Worm (Caenorhabditis elegans) whole organism, young adult: ENCODE results near the gene cdk-1.
A peak's percentile ranks its signal among the peaks of the same experiment; 100 is the strongest.

Source experiments
- B0336.3 ChIP-seq: fragments of 200-800 bp; sonication (Bioruptor generic); IDR thresholded peaks from 2 replicates; pipeline ENCODE4 v1.3.6; 2022; ENCODE audit warnings: missing genetic modification characterization, missing compliant biosample characterization
- C17E4.6 ChIP-seq: fragments of 200-800 bp; sonication (Bioruptor generic); IDR thresholded peaks from 2 replicates; pipeline ENCODE4 v1.3.6; 2022; ENCODE audit warnings: missing genetic modification reagents, missing genetic modification characterization, missing compliant biosample characterization
- F23B12.7 ChIP-seq: sonication (generic microtip); optimal IDR thresholded peaks from 2 replicates; lab custom pipeline; 2017; ENCODE audit warnings: missing genetic modification characterization, mild to moderate bottlenecking, missing compliant biosample characterization, antibody characterized with exemption, moderate library complexity; ENCODE audit not compliant: insufficient read depth
- F37B4.10 ChIP-seq: fragments of 200-800 bp; sonication (Bioruptor generic); IDR thresholded peaks from 2 replicates; pipeline ENCODE4 v1.3.6; 2022; ENCODE audit warnings: missing genetic modification characterization, missing compliant biosample characterization
- F39B2.1 ChIP-seq: fragments of 200-800 bp; sonication (Bioruptor generic); IDR thresholded peaks from 2 replicates; pipeline ENCODE4 v1.3.6; 2022; ENCODE audit warnings: missing genetic modification reagents, missing genetic modification characterization, missing compliant biosample characterization
- F55B11.4 ChIP-seq: sonication (generic microtip); optimal IDR thresholded peaks from 2 replicates; lab custom pipeline; 2016; ENCODE audit warnings: missing compliant biosample characterization, missing genetic modification characterization, borderline replicate concordance; ENCODE audit not compliant: insufficient read depth
- K11D2.4 ChIP-seq: fragments of 200-800 bp; sonication (Bioruptor generic); IDR thresholded peaks from 2 replicates; pipeline ENCODE4 v1.3.6; 2022; ENCODE audit warnings: missing genetic modification reagents, missing genetic modification characterization, missing compliant biosample characterization
- T26A5.8 ChIP-seq: sonication (generic microtip); optimal IDR thresholded peaks from 2 replicates; lab custom pipeline; 2016; ENCODE audit warnings: missing genetic modification characterization, missing compliant biosample characterization
- Y56A3A.18 ChIP-seq: fragments of 200-800 bp; sonication (Bioruptor generic); IDR thresholded peaks from 2 replicates; pipeline ENCODE4 v1.3.6; 2022; ENCODE audit warnings: missing genetic modification reagents, missing genetic modification characterization, missing compliant biosample characterization
- Y79H2A.3 ChIP-seq: fragments of 200-800 bp; sonication (Bioruptor generic); conservative IDR thresholded peaks from 2 replicates; pipeline ENCODE4 v1.3.6; 2022; ENCODE audit warnings: missing genetic modification reagents, missing genetic modification characterization, missing compliant biosample characterization
- ZK185.1 ChIP-seq: sonication (generic microtip); optimal IDR thresholded peaks from 2 replicates; lab custom pipeline; 2016; ENCODE audit warnings: mild to moderate bottlenecking, missing genetic modification characterization, missing compliant biosample characterization; ENCODE audit not compliant: poor library complexity, severe bottlenecking
- akir-1 ChIP-seq: fragments of 200-800 bp; sonication (Bioruptor generic); optimal IDR thresholded peaks from 2 replicates; lab custom pipeline; 2018; ENCODE audit warnings: mild to moderate bottlenecking, missing genetic modification characterization, moderate library complexity, missing compliant biosample characterization
- ama-1 ChIP-seq, 3 experiments: fragments of 150-350 bp in 1 of 3; sonication (generic microtip) in 2 of 3; optimal IDR thresholded peaks; 2 replicates each; lab custom pipeline; 2014 to 2018; ENCODE audit warnings: missing biosample characterization in 2 of 3, missing genetic modification characterization in 2 of 3, missing genetic modification reagents in 2 of 3
- aptf-3 ChIP-seq: fragments of 200-800 bp; sonication (Bioruptor generic); IDR thresholded peaks from 2 replicates; pipeline ENCODE4 v1.3.6; 2022; ENCODE audit warnings: missing genetic modification characterization, missing compliant biosample characterization
- cebp-1 ChIP-seq, 2 experiments: fragments of 200-800 bp in 1 of 2; sonication (Bioruptor generic) in 1 of 2; sonication (generic microtip) in 1 of 2; IDR thresholded peaks in 1 of 2; optimal IDR thresholded peaks in 1 of 2; 2 replicates each; pipeline versions ENCODE4 v1.3.6 to Lab custom; 2017 to 2022; ENCODE audit warnings: missing compliant biosample characterization in 2 of 2, missing genetic modification characterization in 2 of 2, mild to moderate bottlenecking in 1 of 2, missing genetic modification reagents in 1 of 2, moderate library complexity in 1 of 2
- cebp-2 ChIP-seq: fragments of 200-800 bp; sonication (Bioruptor generic); IDR thresholded peaks from 2 replicates; pipeline ENCODE4 v1.3.6; 2022; ENCODE audit warnings: missing genetic modification characterization, missing compliant biosample characterization
- ceh-27 ChIP-seq: fragments of 200-800 bp; sonication (Bioruptor generic); optimal IDR thresholded peaks from 2 replicates; lab custom pipeline; 2018; ENCODE audit warnings: mild to moderate bottlenecking, missing genetic modification characterization, moderate library complexity, missing compliant biosample characterization
- ceh-58 ChIP-seq: fragments of 200-800 bp; sonication (Bioruptor generic); IDR thresholded peaks from 2 replicates; pipeline ENCODE4 v1.3.6; 2022; ENCODE audit warnings: missing genetic modification characterization, missing compliant biosample characterization
- ceh-79 ChIP-seq: sonication (generic microtip); optimal IDR thresholded peaks from 2 replicates; lab custom pipeline; 2017; ENCODE audit warnings: mild to moderate bottlenecking, missing genetic modification characterization, missing compliant biosample characterization
- die-1 ChIP-seq: sonication (generic microtip); optimal IDR thresholded peaks from 2 replicates; lab custom pipeline; 2016; ENCODE audit warnings: missing genotype, mild to moderate bottlenecking, missing genetic modification characterization, missing compliant biosample characterization
- dox-1 ChIP-seq: fragments of 200-800 bp; sonication (Bioruptor generic); IDR thresholded peaks from 2 replicates; pipeline ENCODE4 v1.3.6; 2022; ENCODE audit warnings: missing genetic modification reagents, missing genetic modification characterization, missing compliant biosample characterization
- dpl-1 ChIP-seq: fragments of 150-350 bp; optimal IDR thresholded peaks from 2 replicates; lab custom pipeline; 2014; ENCODE audit warnings: missing biosample characterization, missing genetic modification reagents, missing genetic modification characterization
- egl-18 ChIP-seq: fragments of 200-800 bp; sonication (Bioruptor generic); IDR thresholded peaks from 2 replicates; pipeline ENCODE4 v1.3.6; 2022; ENCODE audit warnings: missing genetic modification reagents, missing genetic modification characterization, missing compliant biosample characterization
- ekl-4 ChIP-seq: fragments of 200-800 bp; sonication (Bioruptor generic); IDR thresholded peaks from 2 replicates; pipeline ENCODE4 v1.3.6; 2022; ENCODE audit warnings: missing genetic modification reagents, missing genetic modification characterization, missing compliant biosample characterization
- ets-4 ChIP-seq: fragments of 200-800 bp; sonication (Bioruptor generic); optimal IDR thresholded peaks from 2 replicates; lab custom pipeline; 2018; ENCODE audit warnings: mild to moderate bottlenecking, missing genetic modification characterization, missing compliant biosample characterization
- fkh-3 ChIP-seq: sonication (generic microtip); optimal IDR thresholded peaks from 2 replicates; lab custom pipeline; 2016; ENCODE audit warnings: mild to moderate bottlenecking, missing genetic modification characterization, missing compliant biosample characterization
- hlh-26 ChIP-seq: fragments of 200-800 bp; sonication (Bioruptor generic); conservative IDR thresholded peaks from 2 replicates; pipeline ENCODE4 v1.3.6; 2022; ENCODE audit warnings: missing genetic modification reagents, missing genetic modification characterization, missing compliant biosample characterization
- hmg-1.2 ChIP-seq: fragments of 200-800 bp; sonication (Bioruptor generic); IDR thresholded peaks from 2 replicates; pipeline ENCODE4 v1.3.6; 2022; ENCODE audit warnings: missing genetic modification reagents, missing genetic modification characterization, missing compliant biosample characterization
- hsf-1 ChIP-seq: fragments of 200-800 bp; sonication (Bioruptor generic); IDR thresholded peaks from 2 replicates; pipeline ENCODE4 v1.3.6; 2022; ENCODE audit warnings: missing genetic modification reagents, missing genetic modification characterization, missing compliant biosample characterization
- let-526 ChIP-seq: fragments of 200-800 bp; sonication (Bioruptor generic); IDR thresholded peaks from 2 replicates; pipeline ENCODE4 v1.3.6; 2022; ENCODE audit warnings: missing genetic modification reagents, missing genetic modification characterization, missing compliant biosample characterization
- lin-54 ChIP-seq: fragments of 200-800 bp; sonication (Bioruptor generic); optimal IDR thresholded peaks from 2 replicates; lab custom pipeline; 2018; ENCODE audit warnings: mild to moderate bottlenecking, missing genetic modification characterization, missing compliant biosample characterization
- nfya-1 ChIP-seq: sonication (generic microtip); optimal IDR thresholded peaks from 2 replicates; lab custom pipeline; 2017; ENCODE audit warnings: antibody characterized with exemption, missing compliant biosample characterization, missing genetic modification characterization, borderline replicate concordance; ENCODE audit not compliant: insufficient read depth
- nfyb-1 ChIP-seq: fragments of 200-800 bp; sonication (Bioruptor generic); IDR thresholded peaks from 2 replicates; pipeline ENCODE4 v1.3.6; 2022; ENCODE audit warnings: missing genetic modification reagents, missing genetic modification characterization, missing compliant biosample characterization
- nhr-80 ChIP-seq: sonication (generic microtip); optimal IDR thresholded peaks from 2 replicates; lab custom pipeline; 2016; ENCODE audit warnings: missing genetic modification characterization, missing compliant biosample characterization
- pha-4 ChIP-seq: fragments of 150-350 bp; sonication (generic microtip); optimal IDR thresholded peaks from 2 replicates; lab custom pipeline; 2014; ENCODE audit warnings: missing biosample characterization, missing genetic modification reagents, missing genetic modification characterization
- rcor-1 ChIP-seq: fragments of 200-800 bp; sonication (Bioruptor generic); IDR thresholded peaks from 2 replicates; pipeline ENCODE4 v1.3.6; 2022; ENCODE audit warnings: missing genetic modification reagents, missing genetic modification characterization, missing compliant biosample characterization
- rec-8 ChIP-seq, 2 experiments: sonication (generic microtip); optimal IDR thresholded peaks; 2 replicates each; lab custom pipeline; 2016; ENCODE audit warnings: mild to moderate bottlenecking in 2 of 2, missing genetic modification characterization in 2 of 2, missing genetic modification reagents in 2 of 2, missing genotype in 2 of 2, missing biosample characterization in 1 of 2, missing compliant biosample characterization in 1 of 2, moderate library complexity in 1 of 2
- snpc-4 ChIP-seq, 5 experiments: fragments of 150-350 bp in 1 of 5; sonication (generic microtip) in 4 of 5; optimal IDR thresholded peaks; 2 replicates each; lab custom pipeline; 2014 to 2018; ENCODE audit warnings: missing genetic modification characterization in 5 of 5, missing biosample characterization in 3 of 5, antibody characterized with exemption in 2 of 5, mild to moderate bottlenecking in 2 of 5, missing compliant biosample characterization in 2 of 5, missing genotype in 2 of 5, moderate library complexity in 2 of 5, missing genetic modification reagents in 1 of 5
- somi-1 ChIP-seq: fragments of 200-800 bp; sonication (Bioruptor generic); optimal IDR thresholded peaks from 2 replicates; lab custom pipeline; 2018; ENCODE audit warnings: mild to moderate bottlenecking, missing genetic modification characterization, missing compliant biosample characterization
- tbp1 ChIP-seq: fragments of 200-800 bp; sonication (Bioruptor generic); optimal IDR thresholded peaks from 2 replicates; lab custom pipeline; 2018; ENCODE audit warnings: mild to moderate bottlenecking, missing genetic modification characterization, missing compliant biosample characterization
- xnd-1 ChIP-seq: sonication (generic microtip); optimal IDR thresholded peaks from 2 replicates; lab custom pipeline; 2016; ENCODE audit warnings: missing genotype, missing genetic modification reagents, missing genetic modification characterization, missing compliant biosample characterization
- zfh-2 ChIP-seq: fragments of 200-800 bp; sonication (Bioruptor generic); conservative IDR thresholded peaks from 2 replicates; pipeline ENCODE4 v1.3.6; 2022; ENCODE audit warnings: missing genetic modification reagents, missing genetic modification characterization, missing compliant biosample characterization
- ztf-25 ChIP-seq: fragments of 200-800 bp; sonication (Bioruptor generic); IDR thresholded peaks from 2 replicates; pipeline ENCODE4 v1.3.6; 2022; ENCODE audit warnings: missing genetic modification reagents, missing genetic modification characterization, missing compliant biosample characterization
- ztf-26 ChIP-seq: sonication (generic microtip); optimal IDR thresholded peaks from 2 replicates; lab custom pipeline; 2017; ENCODE audit warnings: missing genetic modification characterization, missing compliant biosample characterization
- ztf-6 ChIP-seq: fragments of 200-800 bp; sonication (Bioruptor generic); IDR thresholded peaks from 2 replicates; pipeline ENCODE4 v1.3.6; 2022; ENCODE audit warnings: missing genetic modification reagents, missing genetic modification characterization, missing compliant biosample characterization

Gene cdk-1

DNA sequence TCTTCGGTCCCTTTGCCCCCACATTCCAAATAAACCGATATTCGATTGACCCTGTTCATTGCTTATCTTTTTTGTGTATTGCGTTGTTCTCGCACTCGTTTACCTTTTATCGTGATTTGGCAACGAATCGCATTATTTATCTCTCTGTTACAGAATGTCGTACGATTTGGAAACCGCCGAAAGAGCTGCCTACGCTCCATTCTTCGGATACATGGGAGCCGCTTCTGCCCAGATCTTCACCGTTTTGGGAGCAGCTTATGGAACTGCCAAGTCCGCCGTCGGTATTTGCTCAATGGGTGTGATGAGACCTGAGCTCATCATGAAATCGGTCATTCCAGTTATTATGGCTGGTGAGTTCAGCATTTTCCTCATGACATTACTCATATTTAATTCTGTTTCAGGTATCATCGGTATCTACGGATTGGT, 34.8 kb downstream of the cdk-1 start, which contains the start of gene vha-2 (continued):
- TF ChIP-seq akir-1 (peak; percentile 30), hsf-1 (GFP tag; lab: Robert Waterston, UW) (peak; percentile 76), F39B2.1 (no peak), xnd-1 (tag; lab: Kevin White, UChicago) (no peak), K11D2.4 (no peak), nfya-1 (tag; lab: Kevin White, UChicago) (no peak), let-526 (GFP tag; lab: Robert Waterston, UW) (no peak), snpc-4 (GFP tag; optimal IDR thresholded peaks at IDR 0.05; lab: Kevin White, UChicago) (no peak), snpc-4 (tag; optimal IDR thresholded peaks at IDR 0.05; lab: Kevin White, UChicago) (peak in 1 of 4 experiments; percentile 29), rec-8 (tag; optimal IDR thresholded peaks at IDR 0.05; lab: Kevin White, UChicago) (no peak), ztf-6 (GFP tag; lab: Robert Waterston, UW) (no peak), zfh-2 (GFP tag; lab: Robert Waterston, UW) (peak; percentile 30; the same call in 1 of the 2 replicates), egl-18 (GFP tag; lab: Robert Waterston, UW) (no peak), lin-54 (peak; percentile 3), rcor-1 (no peak), somi-1 (GFP tag; lab: Kevin White, UChicago) (no peak), pha-4 (tag; lab: Kevin White, UChicago) (no peak), dpl-1 (GFP tag; lab: Kevin White, UChicago) (no peak), aptf-3 (GFP tag; lab: Robert Waterston, UW) (no peak), nhr-80 (tag; lab: Kevin White, UChicago) (no peak), T26A5.8 (tag; lab: Kevin White, UChicago) (peak; percentile 30), ama-1 (optimal IDR thresholded peaks at IDR 0.05; lab: Kevin White, UChicago) (no peak), ama-1 (GFP tag; optimal IDR thresholded peaks at IDR 0.05; lab: Kevin White, UChicago) (peak in 1 of 2 experiments; percentile 10), C17E4.6 (GFP tag; lab: Robert Waterston, UW) (peak; percentile 22; the same call in 1 of the 2 replicates), B0336.3 (GFP tag; lab: Robert Waterston, UW) (peak; percentile 92), cebp-2 (GFP tag; lab: Robert Waterston, UW) (no peak), F37B4.10 (GFP tag; lab: Robert Waterston, UW) (no peak), dox-1 (peak; percentile 31), Y56A3A.18 (GFP tag; lab: Robert Waterston, UW) (0 out of 2 replicates have a peak, but pooled peaks have one; percentile 9), ceh-79 (tag; lab: Kevin White, UChicago) (peak; percentile 53), ceh-58 (no peak), ztf-26 (tag; lab: Kevin White, UChicago) (peak; percentile 23), hmg-1.2 (no peak; the same call in none of the 2 replicates), F55B11.4 (tag; lab: Kevin White, UChicago) (no peak), ztf-25 (GFP tag; lab: Robert Waterston, UW) (no peak), cebp-1 (GFP tag; IDR thresholded peaks at IDR 0.05; lab: Robert Waterston, UW) (no peak), cebp-1 (tag; optimal IDR thresholded peaks at IDR 0.05; lab: Kevin White, UChicago) (peak; percentile 42), Y79H2A.3 (no peak), ekl-4 (peak; percentile 80), ZK185.1 (tag; lab: Kevin White, UChicago) (peak; percentile 37), F23B12.7 (no peak), nfyb-1 (peak; percentile 77), tbp1 (GFP tag; lab: Kevin White, UChicago) (peak; percentile 31), hlh-26 (no peak), ets-4 (GFP tag; lab: Kevin White, UChicago) (peak; percentile 66), ceh-27 (no peak), fkh-3 (no peak), die-1 (tag; lab: Kevin White, UChicago) (peak; percentile 62)
